Fruit fly (Drosophila melanogaster): Measurements from ENCODE around the gene PIG-P.

Gene PIG-P

dm6 chr3R:26056381-26056780 is 1.6 kb downstream of the PIG-P start, which contains the start of the genes Sld5 and CG14543 (continued):
- no peak for TF ChIP-seq Sry-β (GFP tag; optimal IDR thresholded peaks at IDR 0.05)
- peak; percentile 88 for TF ChIP-seq CG10267 (tag; optimal IDR thresholded peaks at IDR 0.05)
- TF ChIP-seq seq (GFP tag; IDR thresholded peaks at IDR 0.05) = no peak
- TF ChIP-seq Meics (GFP tag; optimal IDR thresholded peaks at IDR 0.05) = peak; percentile 15
- TF ChIP-seq kah (GFP tag; optimal IDR thresholded peaks at IDR 0.05) = no peak
- no peak for TF ChIP-seq Dad (GFP tag; optimal IDR thresholded peaks at IDR 0.05)
- TF ChIP-seq ken (GFP tag; IDR thresholded peaks at IDR 0.05) = 0 out of 3 replicates have a peak, but pooled peaks have one; percentile 34
- TF ChIP-seq CG8359 (GFP tag; optimal IDR thresholded peaks at IDR 0.05; ENCODE audit: borderline replicate concordance) = no peak
- no peak for TF ChIP-seq Abd-B (GFP tag; optimal IDR thresholded peaks at IDR 0.05)
- peak; percentile 80 for TF ChIP-seq gro (GFP tag; optimal IDR thresholded peaks at IDR 0.05)
- no peak for TF ChIP-seq kni (GFP tag; optimal IDR thresholded peaks at IDR 0.05)
- no peak for TF ChIP-seq CG7745 (tag; optimal IDR thresholded peaks at IDR 0.05)
- TF ChIP-seq zfh1 (GFP tag; IDR thresholded peaks at IDR 0.05) = 0 out of 3 replicates have a peak, but pooled peaks have one; percentile 15
- no peak for TF ChIP-seq Taf1 (GFP tag; IDR thresholded peaks at IDR 0.05)
- TF ChIP-seq Gug (GFP tag; IDR thresholded peaks at IDR 0.05) = no peak
- no peak for TF ChIP-seq gcm (GFP tag; optimal IDR thresholded peaks at IDR 0.05)
- no peak for TF ChIP-seq Hr39 (optimal IDR thresholded peaks at IDR 0.05)
- no peak for TF ChIP-seq Fer2 (tag; optimal IDR thresholded peaks at IDR 0.05)
- no peak for TF ChIP-seq CG11696 (GFP tag; IDR thresholded peaks at IDR 0.05)
- peak; percentile 45 for TF ChIP-seq YL-1 (GFP tag; optimal IDR thresholded peaks at IDR 0.05)
- no peak for TF ChIP-seq CG14441 (GFP tag; IDR thresholded peaks at IDR 0.05)
- 0 out of 3 replicates have a peak, but pooled peaks have one; percentile 18 for TF ChIP-seq row (GFP tag; IDR thresholded peaks at IDR 0.05)
- no peak for TF ChIP-seq CG10979 (tag; optimal IDR thresholded peaks at IDR 0.05)
- no peak for TF ChIP-seq CG7963 (GFP tag; IDR thresholded peaks at IDR 0.05; ENCODE audit: partially characterized antibody)
- TF ChIP-seq HLH3B (GFP tag; IDR thresholded peaks at IDR 0.05) = no peak
- TF ChIP-seq Aef1 (GFP tag; IDR thresholded peaks at IDR 0.05) = no peak
- no peak for TF ChIP-seq CG5180 (GFP tag; optimal IDR thresholded peaks at IDR 0.05)
- no peak for TF ChIP-seq CG12219 (GFP tag; optimal IDR thresholded peaks at IDR 0.05)
- no peak for TF ChIP-seq ash1 (GFP tag; optimal IDR thresholded peaks at IDR 0.05)
- no peak for TF ChIP-seq CG6272 (GFP tag; IDR thresholded peaks at IDR 0.05)

- no peak for TF ChIP-seq Deaf1 (tag; optimal IDR thresholded peaks at IDR 0.05)
- 0 out of 3 replicates have a peak, but pooled peaks have one; percentile 8 for TF ChIP-seq Optix (GFP tag; IDR thresholded peaks at IDR 0.05)
- TF ChIP-seq jumu (GFP tag; optimal IDR thresholded peaks at IDR 0.05) = peak; percentile 15
- TF ChIP-seq zen (tag; optimal IDR thresholded peaks at IDR 0.05) = peak; percentile 13
- TF ChIP-seq Sox100B (GFP tag; optimal IDR thresholded peaks at IDR 0.05) = peak; percentile 69
- TF ChIP-seq wdn (GFP tag; IDR thresholded peaks at IDR 0.05) = no peak
- TF ChIP-seq kah (GFP tag; optimal IDR thresholded peaks at IDR 0.05) = peak; percentile 54
- TF ChIP-seq CG5953 (GFP tag; IDR thresholded peaks at IDR 0.05) = peak; percentile 58
- TF ChIP-seq CG8388 (GFP tag; optimal IDR thresholded peaks at IDR 0.05) = peak; percentile 41
- peak in 1 of 2 experiments; percentile 58 for TF ChIP-seq insv (GFP tag; optimal IDR thresholded peaks at IDR 0.05)
- TF ChIP-seq CG7786 (GFP tag; optimal IDR thresholded peaks at IDR 0.05) = peak; percentile 39
- TF ChIP-seq CG13894 (tag; optimal IDR thresholded peaks at IDR 0.05) = no peak
- TF ChIP-seq CG9215 (GFP tag; IDR thresholded peaks at IDR 0.05) = no peak
- TF ChIP-seq CG12391 (tag; optimal IDR thresholded peaks at IDR 0.05) = peak; percentile 70
- TF ChIP-seq CG14441 (GFP tag; IDR thresholded peaks at IDR 0.05) = no peak
- peak; percentile 31 for TF ChIP-seq Bdp1 (GFP tag; optimal IDR thresholded peaks at IDR 0.05)
- peak; percentile 40 for TF ChIP-seq CG8944 (GFP tag; optimal IDR thresholded peaks at IDR 0.05)
- TF ChIP-seq CG13296 (GFP tag; optimal IDR thresholded peaks at IDR 0.05) = peak; percentile 84
- peak; percentile 70 for TF ChIP-seq E2f1 (GFP tag; IDR thresholded peaks at IDR 0.05)
- TF ChIP-seq Myb (GFP tag; optimal IDR thresholded peaks at IDR 0.05) = peak; percentile 48
- 0 out of 3 replicates have a peak, but pooled peaks have one; percentile 33 for TF ChIP-seq Opbp (GFP tag; IDR thresholded peaks at IDR 0.05; ENCODE audit: partially characterized antibody)
- peak; percentile 40; the same call in 1 of the 3 replicates for TF ChIP-seq CG34224 (GFP tag; IDR thresholded peaks at IDR 0.05; ENCODE audit: partially characterized antibody)
- TF ChIP-seq Blimp-1 (GFP tag; optimal IDR thresholded peaks at IDR 0.05) = no peak
These were observed 2.8 kb downstream of the PIG-P start, which contains the start of gene Cmpk for dm6 chr3R:26055214-26055632. Gene Cmpk (minus strand): TSS chr3R:26055438.

Data from whole organism, embryonic.